Worm (Caenorhabditis elegans) whole organism, L4 larva: ENCODE measurements around the gene gcy-22.

Experiments
- F10B5.3 ChIP-seq: sonication (generic microtip); optimal IDR thresholded peaks from 2 replicates; lab custom pipeline; 2016; ENCODE audit warnings: mild to moderate bottlenecking, missing genetic modification characterization, missing compliant biosample characterization
- F44E2.7 ChIP-seq: fragments of 200-800 bp; sonication (Bioruptor generic); IDR thresholded peaks from 2 replicates; pipeline ENCODE4 v2.1.2; 2022; ENCODE audit warnings: missing genetic modification characterization, missing compliant biosample characterization
- F49E8.2 ChIP-seq: sonication (generic microtip); optimal IDR thresholded peaks from 2 replicates; lab custom pipeline; 2016; ENCODE audit warnings: missing compliant biosample characterization, mild to moderate bottlenecking, missing genetic modification characterization, borderline replicate concordance
- Y105C5A.15 ChIP-seq: fragments of 200-800 bp; sonication (Bioruptor generic); IDR thresholded peaks from 2 replicates; pipeline ENCODE4 v1.3.6; 2022; ENCODE audit warnings: missing genetic modification characterization, missing compliant biosample characterization
- ZK337.2 ChIP-seq: fragments of 200-800 bp; sonication (Bioruptor generic); IDR thresholded peaks from 2 replicates; pipeline ENCODE4 v1.3.6; 2022; ENCODE audit warnings: missing genetic modification reagents, missing genetic modification characterization, missing compliant biosample characterization
- ama-1 ChIP-seq: fragments of 150-350 bp; optimal IDR thresholded peaks from 2 replicates; lab custom pipeline; 2014; ENCODE audit warnings: inconsistent platforms, mixed read lengths
- arid-1 ChIP-seq: fragments of 200-800 bp; sonication (Bioruptor generic); conservative IDR thresholded peaks from 2 replicates; pipeline ENCODE4 v1.3.6; 2022; ENCODE audit warnings: missing genetic modification reagents, missing genetic modification characterization, missing compliant biosample characterization
- ceh-20 ChIP-seq: fragments of 200-800 bp; sonication (Bioruptor generic); IDR thresholded peaks from 2 replicates; pipeline ENCODE4 v1.3.6; 2022; ENCODE audit warnings: missing genetic modification reagents, missing genetic modification characterization, missing compliant biosample characterization
- ceh-32 ChIP-seq: sonication (generic microtip); optimal IDR thresholded peaks from 2 replicates; lab custom pipeline; 2016; ENCODE audit warnings: mild to moderate bottlenecking, missing genetic modification characterization, missing compliant biosample characterization; ENCODE audit not compliant: poor library complexity
- ceh-44 ChIP-seq: fragments of 200-800 bp; sonication (Bioruptor generic); IDR thresholded peaks from 2 replicates; pipeline ENCODE4 v1.3.6; 2022; ENCODE audit warnings: missing genetic modification reagents, missing genetic modification characterization, missing compliant biosample characterization
- cey-2 ChIP-seq: sonication (generic microtip); optimal IDR thresholded peaks from 3 replicates; lab custom pipeline; 2017; ENCODE audit warnings: missing genetic modification characterization, mild to moderate bottlenecking, missing compliant biosample characterization, antibody characterized with exemption, borderline replicate concordance; ENCODE audit not compliant: insufficient read depth
- daf-12 ChIP-seq: fragments of 150-350 bp; optimal IDR thresholded peaks from 2 replicates; lab custom pipeline; 2014; ENCODE audit warnings: missing biosample characterization, missing genetic modification reagents, missing genetic modification characterization
- daf-16 ChIP-seq, 3 experiments: sonication (generic microtip); optimal IDR thresholded peaks; 2 replicates each; lab custom pipeline; 2016 to 2017; ENCODE audit warnings: missing genetic modification characterization in 3 of 3, missing genetic modification reagents in 3 of 3, mild to moderate bottlenecking in 2 of 3, missing compliant biosample characterization in 2 of 3, missing biosample characterization in 1 of 3, moderate library complexity in 1 of 3
- dmd-8 ChIP-seq: fragments of 200-800 bp; sonication (Bioruptor generic); IDR thresholded peaks from 2 replicates; pipeline ENCODE4 v1.3.6; 2022; ENCODE audit warnings: missing genetic modification characterization, missing compliant biosample characterization
- dpl-1 ChIP-seq: fragments of 150-350 bp; optimal IDR thresholded peaks from 2 replicates; lab custom pipeline; 2014; ENCODE audit warnings: missing biosample characterization, missing genetic modification reagents, missing genetic modification characterization
- dve-1 ChIP-seq: sonication (generic microtip); optimal IDR thresholded peaks from 2 replicates; lab custom pipeline; 2017; ENCODE audit warnings: antibody characterized with exemption, mild to moderate bottlenecking, missing genetic modification characterization, missing compliant biosample characterization; ENCODE audit not compliant: insufficient read depth
- fkh-10 ChIP-seq: fragments of 150-350 bp; optimal IDR thresholded peaks from 2 replicates; lab custom pipeline; 2014; ENCODE audit warnings: missing biosample characterization, missing genetic modification reagents, missing genetic modification characterization
- hif-1 ChIP-seq, 2 experiments: sonication (generic microtip); optimal IDR thresholded peaks; 2 replicates each; lab custom pipeline; 2016 to 2017; ENCODE audit warnings: missing compliant biosample characterization in 2 of 2, missing genetic modification characterization in 2 of 2, missing genetic modification reagents in 2 of 2, missing genotype in 2 of 2, mild to moderate bottlenecking in 1 of 2
- hlh-30 ChIP-seq: sonication (generic microtip); optimal IDR thresholded peaks from 2 replicates; lab custom pipeline; 2017; ENCODE audit warnings: antibody characterized with exemption, mild to moderate bottlenecking, missing genetic modification characterization, missing compliant biosample characterization; ENCODE audit not compliant: insufficient read depth
- hmg-1.1 ChIP-seq: fragments of 200-800 bp; sonication (Bioruptor generic); IDR thresholded peaks from 2 replicates; pipeline ENCODE4 v1.3.6; 2022; ENCODE audit warnings: missing genetic modification reagents, missing genetic modification characterization, missing compliant biosample characterization
- lin-1 ChIP-seq: fragments of 200-800 bp; sonication (Bioruptor generic); IDR thresholded peaks from 2 replicates; pipeline ENCODE4 v1.3.6; 2022; ENCODE audit warnings: missing genetic modification reagents, missing genetic modification characterization, missing compliant biosample characterization
- lin-13 ChIP-seq: fragments of 150-350 bp; optimal IDR thresholded peaks from 2 replicates; lab custom pipeline; 2014; ENCODE audit warnings: missing biosample characterization, missing genetic modification reagents, missing genetic modification characterization
- lin-38 ChIP-seq: fragments of 200-800 bp; sonication (Bioruptor generic); IDR thresholded peaks from 2 replicates; pipeline ENCODE4 v1.3.6; 2022; ENCODE audit warnings: missing genetic modification reagents, missing genetic modification characterization, missing compliant biosample characterization
- mdt-29 ChIP-seq: fragments of 200-800 bp; sonication (Bioruptor generic); IDR thresholded peaks from 2 replicates; pipeline ENCODE4 v1.3.6; 2022; ENCODE audit warnings: missing genetic modification reagents, missing genetic modification characterization, missing compliant biosample characterization
- mxl-3 ChIP-seq: fragments of 200-800 bp; sonication (Bioruptor generic); optimal IDR thresholded peaks from 2 replicates; lab custom pipeline; 2018; ENCODE audit warnings: mild to moderate bottlenecking, missing genetic modification characterization, missing compliant biosample characterization
- nhr-102 ChIP-seq: sonication (generic microtip); optimal IDR thresholded peaks from 2 replicates; lab custom pipeline; 2016; ENCODE audit warnings: mild to moderate bottlenecking, missing genetic modification characterization, moderate library complexity, missing compliant biosample characterization
- nhr-11 ChIP-seq: fragments of 150-350 bp; optimal IDR thresholded peaks from 2 replicates; lab custom pipeline; 2014; ENCODE audit warnings: missing biosample characterization, missing genetic modification characterization
- nhr-111 ChIP-seq: fragments of 200-800 bp; sonication (Bioruptor generic); optimal IDR thresholded peaks from 2 replicates; lab custom pipeline; 2018; ENCODE audit warnings: mild to moderate bottlenecking, missing genetic modification characterization, missing compliant biosample characterization
- nhr-25 ChIP-seq: sonication (generic microtip); optimal IDR thresholded peaks from 2 replicates; lab custom pipeline; 2017; ENCODE audit warnings: missing genetic modification characterization, mild to moderate bottlenecking, missing compliant biosample characterization, antibody characterized with exemption, moderate library complexity, borderline replicate concordance; ENCODE audit not compliant: insufficient read depth
- nhr-28 ChIP-seq: fragments of 150-350 bp; optimal IDR thresholded peaks from 2 replicates; lab custom pipeline; 2014; ENCODE audit warnings: missing biosample characterization, missing genetic modification characterization
- nhr-48 ChIP-seq: sonication (generic microtip); optimal IDR thresholded peaks from 2 replicates; lab custom pipeline; 2016; ENCODE audit warnings: mild to moderate bottlenecking, missing genetic modification characterization, missing compliant biosample characterization
- nhr-6 ChIP-seq: fragments of 150-350 bp; optimal IDR thresholded peaks from 2 replicates; lab custom pipeline; 2014; ENCODE audit warnings: missing biosample characterization, missing genetic modification characterization
- nhr-77 ChIP-seq: fragments of 150-350 bp; optimal IDR thresholded peaks from 2 replicates; lab custom pipeline; 2014; ENCODE audit warnings: missing biosample characterization, missing genetic modification characterization
- pha-4 ChIP-seq, 2 experiments: fragments of 150-350 bp in 1 of 2; fragments of 200-800 bp in 1 of 2; sonication (Bioruptor generic) in 1 of 2; IDR thresholded peaks in 1 of 2; optimal IDR thresholded peaks in 1 of 2; 2 replicates each; pipeline versions ENCODE4 v1.3.6 to Lab custom; 2014 to 2022; ENCODE audit warnings: missing genetic modification characterization in 2 of 2, missing genetic modification reagents in 2 of 2, missing biosample characterization in 1 of 2, missing compliant biosample characterization in 1 of 2
- pqm-1 ChIP-seq: sonication (generic microtip); optimal IDR thresholded peaks from 2 replicates; lab custom pipeline; 2017; ENCODE audit warnings: missing biosample characterization, missing genetic modification characterization
- rbr-2 ChIP-seq: sonication (generic microtip); optimal IDR thresholded peaks from 2 replicates; lab custom pipeline; 2016; ENCODE audit warnings: missing genotype, missing genetic modification characterization, missing compliant biosample characterization
- saeg-2 ChIP-seq: fragments of 200-800 bp; sonication (Bioruptor generic); IDR thresholded peaks from 2 replicates; pipeline ENCODE4 v1.3.6; 2022; ENCODE audit warnings: missing genetic modification reagents, missing genetic modification characterization, missing compliant biosample characterization
- skn-1 ChIP-seq: fragments of 150-350 bp; optimal IDR thresholded peaks from 2 replicates; lab custom pipeline; 2014; ENCODE audit warnings: missing biosample characterization, missing genetic modification characterization
- spr-3 ChIP-seq: fragments of 200-800 bp; sonication (Bioruptor generic); optimal IDR thresholded peaks from 2 replicates; lab custom pipeline; 2018; ENCODE audit warnings: mild to moderate bottlenecking, missing genetic modification characterization, missing compliant biosample characterization
- unc-130 ChIP-seq: sonication (generic microtip); optimal IDR thresholded peaks from 2 replicates; lab custom pipeline; 2016; ENCODE audit warnings: missing genetic modification reagents, missing genetic modification characterization, missing compliant biosample characterization
- unc-39 ChIP-seq: sonication (generic microtip); optimal IDR thresholded peaks from 2 replicates; lab custom pipeline; 2017; ENCODE audit warnings: missing biosample characterization, missing genetic modification characterization

The gcy-22 gene

DNA sequence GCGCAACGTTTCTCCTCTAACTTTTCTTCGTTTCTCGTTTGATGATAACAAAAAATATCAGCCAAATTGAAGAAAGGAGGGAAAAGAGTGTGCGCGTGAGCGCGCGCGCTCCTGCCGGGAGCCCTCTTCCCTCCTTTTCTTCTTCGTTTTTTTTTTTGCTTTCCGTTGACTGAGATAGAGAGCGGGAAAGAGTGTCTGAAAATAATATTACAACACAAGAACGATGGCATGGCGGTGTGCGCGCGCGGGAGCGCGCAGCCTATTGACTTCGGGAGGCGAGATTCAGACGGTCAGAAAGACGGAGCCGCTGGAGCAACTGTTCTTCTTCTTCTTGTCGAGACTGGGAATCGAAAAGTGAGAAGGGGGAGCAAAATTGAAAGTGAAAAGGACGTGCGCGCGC lies 31.1 kb downstream of the gcy-22 start (continued):
- TF ChIP-seq ceh-32 (tag; lab: Kevin White, UChicago), result no peak
- TF ChIP-seq pha-4 (GFP tag; IDR thresholded peaks at IDR 0.05; lab: Robert Waterston, UW), result peak; percentile 48; the same call in 1 of the 2 replicates
- TF ChIP-seq pha-4 (tag; optimal IDR thresholded peaks at IDR 0.05; lab: Kevin White, UChicago), result no peak
- no peak for TF ChIP-seq lin-13 (GFP tag; lab: Kevin White, UChicago)
- no peak for TF ChIP-seq arid-1
- TF ChIP-seq nhr-48 (tag; lab: Kevin White, UChicago), result no peak
- peak; percentile 10 for TF ChIP-seq nhr-77 (tag; lab: Kevin White, UChicago)
- no peak for TF ChIP-seq mdt-29 (GFP tag; lab: Robert Waterston, UW)
- TF ChIP-seq dmd-8 (GFP tag; lab: Robert Waterston, UW), result no peak
- TF ChIP-seq nhr-11 (tag; lab: Kevin White, UChicago), result peak; percentile 59
- TF ChIP-seq nhr-6, result no peak
- no peak for TF ChIP-seq Y105C5A.15 (GFP tag; lab: Robert Waterston, UW)
- no peak for TF ChIP-seq cey-2 (tag; lab: Kevin White, UChicago)
- no peak for TF ChIP-seq lin-38 (GFP tag; lab: Robert Waterston, UW)
- TF ChIP-seq pqm-1, result peak; percentile 47
- TF ChIP-seq F49E8.2 (tag; lab: Kevin White, UChicago), result no peak
- TF ChIP-seq daf-12 (tag; lab: Kevin White, UChicago), result no peak
- no peak for TF ChIP-seq ceh-44
- no peak for TF ChIP-seq nhr-25 (tag; lab: Kevin White, UChicago)
- TF ChIP-seq ZK337.2 (GFP tag; lab: Robert Waterston, UW), result no peak
- TF ChIP-seq spr-3 (GFP tag; lab: Kevin White, UChicago), result no peak
- TF ChIP-seq nhr-111, result no peak
- no peak for TF ChIP-seq daf-16 (GFP tag; optimal IDR thresholded peaks at IDR 0.05; lab: Kevin White, UChicago)
- peak; percentile 46 for TF ChIP-seq daf-16 (tag; optimal IDR thresholded peaks at IDR 0.05; lab: Kevin White, UChicago)
- TF ChIP-seq F10B5.3 (tag; lab: Kevin White, UChicago), result no peak
- peak; percentile 9 for TF ChIP-seq rbr-2 (tag; lab: Kevin White, UChicago)
- 0 out of 2 replicates have a peak, but pooled peaks have one; percentile 29 for TF ChIP-seq lin-1 (GFP tag; lab: Robert Waterston, UW)
- no peak for TF ChIP-seq nhr-102 (tag; lab: Kevin White, UChicago)
- no peak for TF ChIP-seq fkh-10
- no peak for TF ChIP-seq dpl-1 (GFP tag; lab: Kevin White, UChicago)
- no peak for TF ChIP-seq saeg-2 (GFP tag; lab: Robert Waterston, UW)
- no peak for TF ChIP-seq F44E2.7 (GFP tag; lab: Robert Waterston, UW)
- peak; percentile 71 for TF ChIP-seq hlh-30 (tag; lab: Kevin White, UChicago)
- peak; percentile 78 for TF ChIP-seq dve-1
- no peak for TF ChIP-seq unc-39 (tag; lab: Kevin White, UChicago)
- TF ChIP-seq ama-1 (lab: Kevin White, UChicago), result no peak
- no peak for TF ChIP-seq mxl-3 (GFP tag; lab: Kevin White, UChicago)
- TF ChIP-seq hif-1 (tag; optimal IDR thresholded peaks at IDR 0.05; lab: Kevin White, UChicago), result peak in 1 of 2 experiments; percentile 73
- peak; percentile 19 for TF ChIP-seq nhr-28
- TF ChIP-seq skn-1 (tag; lab: Kevin White, UChicago), result no peak
- no peak for TF ChIP-seq unc-130
- no peak for TF ChIP-seq ceh-20 (GFP tag; lab: Robert Waterston, UW)
- TF ChIP-seq hmg-1.1, result 0 out of 2 replicates have a peak, but pooled peaks have one; percentile 21
